Fruit fly (Drosophila melanogaster): ENCODE data around the gene CG44198.

The CG44198 gene

DNA sequence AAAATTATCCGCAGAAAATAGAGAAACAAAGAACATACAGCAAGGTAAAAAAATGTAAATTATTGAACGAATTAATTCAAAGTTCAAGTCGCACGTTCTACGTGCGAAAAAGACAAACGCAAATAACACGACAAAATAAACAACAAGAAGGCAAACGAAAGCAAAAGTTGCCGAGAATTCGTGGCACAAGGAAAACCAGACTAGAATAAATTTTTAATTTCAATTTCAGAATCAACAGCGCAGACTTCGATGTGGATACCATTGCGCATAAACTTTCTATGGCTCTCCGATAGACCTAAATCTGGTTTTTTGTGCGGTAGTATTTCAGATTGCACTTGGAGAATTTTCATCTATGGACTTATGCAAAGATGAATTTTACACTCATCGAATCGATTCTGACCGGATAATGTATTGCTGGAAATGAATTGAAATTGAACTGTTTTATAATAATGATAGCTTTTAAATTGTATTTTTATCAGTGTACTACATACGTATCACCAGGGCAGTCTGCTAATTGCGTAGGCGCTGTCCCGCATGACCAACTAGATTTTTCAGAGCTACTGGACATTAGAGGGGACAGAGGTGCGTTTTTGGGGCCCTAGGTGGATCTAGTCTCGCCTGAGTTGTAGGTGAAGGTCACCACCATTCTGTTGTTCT, 35.4 kb downstream of the CG44198 start (continued):
- TF ChIP-seq cwo (GFP tag; optimal IDR thresholded peaks at IDR 0.05) = peak; percentile 88
- TF ChIP-seq chinmo (GFP tag; IDR thresholded peaks at IDR 0.05; ENCODE audit: partially characterized antibody) = 0 out of 4 replicates have a peak, but pooled peaks have one; percentile 58
- TF ChIP-seq sisA (GFP tag; IDR thresholded peaks at IDR 0.05) = peak; percentile 81
- peak; percentile 73 for TF ChIP-seq CG17568 (GFP tag; optimal IDR thresholded peaks at IDR 0.05)
- TF ChIP-seq CG2875 (GFP tag; optimal IDR thresholded peaks at IDR 0.05) = peak; percentile 13
- TF ChIP-seq tna (GFP tag; IDR thresholded peaks at IDR 0.05; ENCODE audit: partially characterized antibody) = no peak
- peak; percentile 88 for TF ChIP-seq H2.0 (GFP tag; IDR thresholded peaks at IDR 0.05)
- TF ChIP-seq sens (GFP tag) = peak; percentile 89
- no peak for TF ChIP-seq corto (GFP tag; optimal IDR thresholded peaks at IDR 0.05)
- peak; percentile 66 for TF ChIP-seq Vsx1 (GFP tag; optimal IDR thresholded peaks at IDR 0.05)
- peak; percentile 66 for TF ChIP-seq CG18764 (GFP tag; optimal IDR thresholded peaks at IDR 0.05)
- no peak for TF ChIP-seq knrl (GFP tag; IDR thresholded peaks at IDR 0.05; ENCODE audit: partially characterized antibody)
- peak; percentile 96 for TF ChIP-seq gro (GFP tag; optimal IDR thresholded peaks at IDR 0.05)
- no peak for TF ChIP-seq pfk (GFP tag; optimal IDR thresholded peaks at IDR 0.05)
- peak; percentile 75 for TF ChIP-seq ara (GFP tag; IDR thresholded peaks at IDR 0.05)
- TF ChIP-seq CG11696 (GFP tag; IDR thresholded peaks at IDR 0.05) = peak; percentile 56
- peak; percentile 94 for TF ChIP-seq lab (GFP tag; optimal IDR thresholded peaks at IDR 0.05)
- no peak for TF ChIP-seq hkb (optimal IDR thresholded peaks at IDR 0.05)
- peak; percentile 86 for TF ChIP-seq hkb (GFP tag; IDR thresholded peaks at IDR 0.05)
- peak; percentile 97 for TF ChIP-seq Dbx (GFP tag; IDR thresholded peaks at IDR 0.05)
- peak; percentile 60 for TF ChIP-seq fd96Cb (tag; optimal IDR thresholded peaks at IDR 0.05)
- peak; percentile 96 for TF ChIP-seq dysf (GFP tag; IDR thresholded peaks at IDR 0.05)
- peak; percentile 83 for TF ChIP-seq CG4730 (GFP tag; IDR thresholded peaks at IDR 0.05)
- TF ChIP-seq kay (GFP tag; optimal IDR thresholded peaks at IDR 0.05) = peak; percentile 67
- TF ChIP-seq Camta (GFP tag; optimal IDR thresholded peaks at IDR 0.05) = peak; percentile 84
- peak; percentile 61 for TF ChIP-seq CG4404 (GFP tag; IDR thresholded peaks at IDR 0.05)
- TF ChIP-seq CG3163 (GFP tag; optimal IDR thresholded peaks at IDR 0.05) = peak; percentile 47
- TF ChIP-seq mld (GFP tag; IDR thresholded peaks at IDR 0.05; ENCODE audit: partially characterized antibody) = no peak
- TF ChIP-seq fd3F (GFP tag; optimal IDR thresholded peaks at IDR 0.05) = peak; percentile 92
- TF ChIP-seq lola (GFP tag; optimal IDR thresholded peaks at IDR 0.05) = no peak
- TF ChIP-seq CG12071 (GFP tag; optimal IDR thresholded peaks at IDR 0.05) = peak; percentile 81
- peak; percentile 90 for TF ChIP-seq klu (GFP tag; IDR thresholded peaks at IDR 0.05)
- TF ChIP-seq CG32772 (GFP tag; IDR thresholded peaks at IDR 0.05) = peak; percentile 84
- peak; percentile 90 for TF ChIP-seq CHES-1-like (GFP tag; optimal IDR thresholded peaks at IDR 0.05)
- 0 out of 3 replicates have a peak, but pooled peaks have one; percentile 52 for TF ChIP-seq jigr1 (GFP tag; IDR thresholded peaks at IDR 0.05)
- TF ChIP-seq Antp (GFP tag; optimal IDR thresholded peaks at IDR 0.05) = peak; percentile 82
- peak; percentile 92 for TF ChIP-seq Blimp-1 (GFP tag; optimal IDR thresholded peaks at IDR 0.05)
- peak; percentile 82 for TF ChIP-seq Awh (GFP tag; IDR thresholded peaks at IDR 0.05)
- TF ChIP-seq seq (GFP tag; IDR thresholded peaks at IDR 0.05) = peak; percentile 89
- peak; percentile 63 for TF ChIP-seq Bdp1 (GFP tag; optimal IDR thresholded peaks at IDR 0.05)
- peak; percentile 76 for TF ChIP-seq CG17328 (GFP tag; IDR thresholded peaks at IDR 0.05)
- TF ChIP-seq CG17802 (tag; optimal IDR thresholded peaks at IDR 0.05) = peak; percentile 41
- TF ChIP-seq run (tag; optimal IDR thresholded peaks at IDR 0.05) = peak; percentile 41
- TF ChIP-seq sens-2 (GFP tag; IDR thresholded peaks at IDR 0.05) = peak; percentile 39; the same call in 1 of the 2 replicates
- TF ChIP-seq Eip74EF (GFP tag; optimal IDR thresholded peaks at IDR 0.05) = peak in 1 of 2 experiments; percentile 45
- peak; percentile 63 for TF ChIP-seq Doc2 (GFP tag; IDR thresholded peaks at IDR 0.05)
- TF ChIP-seq CG13123 (GFP tag; optimal IDR thresholded peaks at IDR 0.05) = peak; percentile 69
- peak; percentile 20 for TF ChIP-seq bigmax (GFP tag; optimal IDR thresholded peaks at IDR 0.05)
- peak; percentile 86 for TF ChIP-seq bcd (GFP tag; optimal IDR thresholded peaks at IDR 0.05)
